Worm (Caenorhabditis elegans): ENCODE data around the gene C32D5.8.

- TF ChIP-seq lin-11 (tag; optimal IDR thresholded peaks at IDR 0.05) (no peak), ZK546.5 (tag; optimal IDR thresholded peaks at IDR 0.05) (no peak), ztf-11 (tag; optimal IDR thresholded peaks at IDR 0.05) (no peak), Y55F3AM.14 (GFP tag; optimal IDR thresholded peaks at IDR 0.05) (no peak), nhr-6 (tag; optimal IDR thresholded peaks at IDR 0.05) (no peak), egl-27 (tag; optimal IDR thresholded peaks at IDR 0.05) (no peak), lin-39 (tag; optimal IDR thresholded peaks at IDR 0.05) (no peak), ama-1 (optimal IDR thresholded peaks at IDR 0.05) (no peak)
Observed at ce11 chrII:6311888-6312287, 33.9 kb downstream of the C32D5.8 start.
